Fruit fly (Drosophila melanogaster): Measurements from ENCODE around the gene CG15601.

Gene CG15601

DNA sequence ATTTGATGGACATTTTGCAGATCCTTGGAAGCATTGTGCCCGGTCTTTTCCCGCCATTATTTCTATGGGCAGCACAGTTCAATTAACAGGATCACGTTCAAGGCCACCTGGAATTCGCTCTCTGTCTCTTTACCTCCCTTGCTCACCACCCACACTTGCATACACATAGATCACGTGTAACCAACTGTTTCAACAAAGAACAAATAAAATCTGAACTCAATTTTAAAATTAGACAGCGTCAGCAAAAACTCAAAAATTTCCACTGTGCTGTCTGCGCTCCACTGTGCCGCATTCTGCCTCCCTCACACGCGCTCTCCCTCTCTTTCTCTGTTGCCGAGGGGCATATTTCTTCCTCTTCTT is 843 bp upstream of the CG15601 start (continued):
- TF ChIP-seq Elba2 (GFP tag; optimal IDR thresholded peaks at IDR 0.05) (no peak), tll (GFP tag; optimal IDR thresholded peaks at IDR 0.05) (no peak), CG6813 (GFP tag; optimal IDR thresholded peaks at IDR 0.05) (peak; percentile 1), ara (GFP tag; IDR thresholded peaks at IDR 0.05) (0 out of 2 replicates have a peak, but pooled peaks have one; percentile 22), Bdp1 (GFP tag; optimal IDR thresholded peaks at IDR 0.05) (no peak), CG16813 (GFP tag; IDR thresholded peaks at IDR 0.05; ENCODE audit: partially characterized antibody) (no peak), E2f1 (GFP tag; IDR thresholded peaks at IDR 0.05) (peak; percentile 33; the same call in 1 of the 2 replicates), NFAT (GFP tag; IDR thresholded peaks at IDR 0.05) (no peak), Gug (GFP tag; IDR thresholded peaks at IDR 0.05) (no peak; the same call in 3 of the 4 replicates), CG17829 (tag; optimal IDR thresholded peaks at IDR 0.05) (no peak), vnd (GFP tag; IDR thresholded peaks at IDR 0.05; ENCODE audit: partially characterized antibody) (no peak), CG30403 (GFP tag; optimal IDR thresholded peaks at IDR 0.05) (no peak), CG18262 (tag; optimal IDR thresholded peaks at IDR 0.05) (no peak), Dref (GFP tag; IDR thresholded peaks at IDR 0.05) (no peak), CG4707 (GFP tag; optimal IDR thresholded peaks at IDR 0.05) (peak; percentile 98), CG15269 (tag; optimal IDR thresholded peaks at IDR 0.05) (peak; percentile 35), Ptx1 (GFP tag; IDR thresholded peaks at IDR 0.05) (peak; percentile 19; the same call in 1 of the 2 replicates), CG7357 (GFP tag; IDR thresholded peaks at IDR 0.05) (no peak), knrl (GFP tag; IDR thresholded peaks at IDR 0.05; ENCODE audit: partially characterized antibody) (no peak), zfh1 (GFP tag; IDR thresholded peaks at IDR 0.05) (no peak), Gsc (GFP tag; IDR thresholded peaks at IDR 0.05) (no peak), CG8290 (GFP tag; optimal IDR thresholded peaks at IDR 0.05) (no peak), CG8290 (tag; optimal IDR thresholded peaks at IDR 0.05) (peak in 1 of 2 experiments; percentile 24), Hsf (GFP tag; optimal IDR thresholded peaks at IDR 0.05) (no peak), croc (GFP tag; conservative IDR thresholded peaks at IDR 0.05) (no peak), Abd-B (GFP tag; optimal IDR thresholded peaks at IDR 0.05) (no peak), Rfx (GFP tag; IDR thresholded peaks at IDR 0.05) (peak; percentile 64), CG16815 (GFP tag; optimal IDR thresholded peaks at IDR 0.05) (no peak), kah (GFP tag; optimal IDR thresholded peaks at IDR 0.05) (peak; percentile 72), D19A (tag; optimal IDR thresholded peaks at IDR 0.05) (no peak), CG2678 (tag; optimal IDR thresholded peaks at IDR 0.05) (peak; percentile 3), Neu2 (GFP tag; optimal IDR thresholded peaks at IDR 0.05; ENCODE audit: borderline replicate concordance) (no peak), row (GFP tag; IDR thresholded peaks at IDR 0.05) (peak; percentile 60), CG11696 (GFP tag; IDR thresholded peaks at IDR 0.05) (0 out of 2 replicates have a peak, but pooled peaks have one; percentile 32), Med (GFP tag) (peak; percentile 80), CG8765 (GFP tag; IDR thresholded peaks at IDR 0.05) (no peak), Sin3A (optimal IDR thresholded peaks at IDR 0.05) (no peak), CG15696 (tag; optimal IDR thresholded peaks at IDR 0.05) (no peak), Taf1 (GFP tag; IDR thresholded peaks at IDR 0.05) (no peak), grau (tag; optimal IDR thresholded peaks at IDR 0.05) (peak; percentile 14), MBD-R2 (GFP tag; IDR thresholded peaks at IDR 0.05) (no peak), Awh (GFP tag; IDR thresholded peaks at IDR 0.05) (no peak), PHDP (tag; optimal IDR thresholded peaks at IDR 0.05) (no peak), CG10321 (GFP tag; IDR thresholded peaks at IDR 0.05) (peak; percentile 44), Meics (GFP tag; optimal IDR thresholded peaks at IDR 0.05) (peak; percentile 22), CG1529 (GFP tag; optimal IDR thresholded peaks at IDR 0.05) (no peak), CG4730 (GFP tag; IDR thresholded peaks at IDR 0.05) (0 out of 2 replicates have a peak, but pooled peaks have one; percentile 15), Ravus (GFP tag; IDR thresholded peaks at IDR 0.05) (no peak), CG2120 (GFP tag; optimal IDR thresholded peaks at IDR 0.05) (peak; percentile 8), CTCF (GFP tag; optimal IDR thresholded peaks at IDR 0.05) (no peak), Lim3 (GFP tag; IDR thresholded peaks at IDR 0.05) (no peak), Eip74EF (GFP tag; optimal IDR thresholded peaks at IDR 0.05) (no peak), hbn (GFP tag; IDR thresholded peaks at IDR 0.05; ENCODE audit: partially characterized antibody) (no peak)

All from whole organism, embryonic.